Fruit fly (Drosophila melanogaster) Kc167 (cell line): ENCODE measurements around the gene Jon99Fi.

Experiments used
- Myc ChIP-seq: fragments of >200 bp; optimal IDR thresholded peaks from 2 replicates; lab custom pipeline; 2017; ENCODE audit warnings: missing external identifiers
- h ChIP-seq: fragments of >200 bp; optimal IDR thresholded peaks from 3 replicates; lab custom pipeline; 2018; ENCODE audit warnings: missing external identifiers
- insv ChIP-seq: fragments of >200 bp; optimal IDR thresholded peaks from 3 replicates; lab custom pipeline; 2018; ENCODE audit warnings: missing external identifiers
- ttk ChIP-seq: sonication (Bioruptor generic); optimal IDR thresholded peaks from 2 replicates; lab custom pipeline; 2017; ENCODE audit warnings: missing external identifiers

DNA sequence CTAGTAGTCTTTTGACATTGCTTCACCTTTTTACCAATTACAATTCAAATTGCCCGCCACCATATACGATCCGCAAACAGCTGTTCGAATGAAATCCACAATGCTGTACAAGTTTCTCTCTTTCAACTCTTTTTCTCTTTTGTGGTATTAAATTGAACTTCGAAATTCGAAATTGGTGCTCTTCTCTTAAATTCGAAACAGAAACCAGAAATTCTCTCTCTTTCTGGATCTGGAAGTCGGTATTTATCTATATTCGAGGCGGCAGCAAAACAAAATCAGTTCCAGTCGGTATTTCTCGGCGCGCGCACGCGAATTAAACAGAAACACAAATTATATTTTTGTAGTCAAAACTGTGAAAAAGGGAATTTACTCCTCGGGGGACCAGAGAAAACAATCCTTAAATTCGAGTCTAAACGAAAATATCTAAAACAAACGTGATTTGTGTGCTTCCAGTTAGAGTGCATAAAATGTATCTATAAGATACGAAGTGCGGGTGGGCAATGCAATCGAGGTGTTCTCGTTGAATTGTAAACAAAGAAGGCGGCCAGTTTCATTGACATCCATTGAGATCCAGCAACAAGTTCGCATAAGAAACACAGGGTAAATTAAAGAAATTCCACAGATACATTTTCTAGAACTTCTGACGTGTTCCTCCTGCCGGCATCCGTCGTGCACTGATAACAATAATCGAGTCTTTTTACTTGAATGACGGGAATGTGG is 22.8 kb upstream of the Jon99Fi start, which contains the start of gene PH4alphaEFB:
- TF ChIP-seq Myc (lab: Kevin White, UChicago) (no peak), insv (lab: Kevin White, UChicago) (no peak), ttk (lab: Kevin White, UChicago) (no peak), h (lab: Kevin White, UChicago) (no peak)
